Worm (Caenorhabditis elegans) whole organism, late embryonic: ENCODE results near the gene bus-8B.

ENCODE experiments used
- ama-1 ChIP-seq: fragments of 150-350 bp; optimal IDR thresholded peaks from 2 replicates; lab custom pipeline; 2014
- fkh-10 ChIP-seq: fragments of 150-350 bp; optimal IDR thresholded peaks from 2 replicates; lab custom pipeline; 2014; ENCODE audit warnings: missing biosample characterization, missing genetic modification reagents, missing genetic modification characterization
- nhr-232 ChIP-seq: sonication (generic microtip); optimal IDR thresholded peaks from 2 replicates; lab custom pipeline; 2016; ENCODE audit warnings: missing genetic modification characterization, missing compliant biosample characterization
- pha-4 ChIP-seq: fragments of 150-350 bp; optimal IDR thresholded peaks from 2 replicates; lab custom pipeline; 2018; ENCODE audit warnings: missing biosample characterization, missing genetic modification reagents, missing genetic modification characterization
- pros-1 ChIP-seq: fragments of 150-350 bp; optimal IDR thresholded peaks from 2 replicates; lab custom pipeline; 2014; ENCODE audit warnings: missing biosample characterization, missing genetic modification reagents, missing genetic modification characterization
- sdc-2 ChIP-seq: sonication (generic microtip); optimal IDR thresholded peaks from 2 replicates; lab custom pipeline; 2016; ENCODE audit warnings: missing genotype, missing genetic modification characterization, missing compliant biosample characterization
- ztf-16 ChIP-seq: sonication (generic microtip); optimal IDR thresholded peaks from 2 replicates; lab custom pipeline; 2017; ENCODE audit warnings: missing genetic modification characterization, missing compliant biosample characterization

- TF ChIP-seq nhr-232 (no peak), pros-1 (tag; lab: Kevin White, UChicago) (no peak), ama-1 (lab: Kevin White, UChicago) (no peak), sdc-2 (tag; lab: Kevin White, UChicago) (no peak), fkh-10 (no peak), ztf-16 (no peak), pha-4 (tag; lab: Kevin White, UChicago) (no peak)
These were observed 25.2 kb downstream of the bus-8B start for ce11 chrX:5518352-5518751.
